Worm (Caenorhabditis elegans) whole organism, L4 larva: Measurements from ENCODE around the gene nhr-17.

ENCODE experiments used
- F37D6.2 ChIP-seq: sonication (generic microtip); optimal IDR thresholded peaks from 2 replicates; lab custom pipeline; 2016; ENCODE audit warnings: mild to moderate bottlenecking, missing genetic modification characterization, missing compliant biosample characterization
- F44E2.7 ChIP-seq: fragments of 200-800 bp; sonication (Bioruptor generic); IDR thresholded peaks from 2 replicates; pipeline ENCODE4 v2.1.2; 2022; ENCODE audit warnings: missing genetic modification characterization, missing compliant biosample characterization
- F49E8.2 ChIP-seq: sonication (generic microtip); optimal IDR thresholded peaks from 2 replicates; lab custom pipeline; 2016; ENCODE audit warnings: missing compliant biosample characterization, mild to moderate bottlenecking, missing genetic modification characterization, borderline replicate concordance
- R02D3.7 ChIP-seq: fragments of 150-350 bp; sonication (generic microtip); optimal IDR thresholded peaks from 3 replicates; lab custom pipeline; 2014; ENCODE audit warnings: missing biosample characterization, missing genetic modification characterization
- Y75B8A.6 ChIP-seq: fragments of 200-800 bp; sonication (Bioruptor generic); IDR thresholded peaks from 2 replicates; pipeline ENCODE4 v1.3.6; 2022; ENCODE audit warnings: missing genetic modification reagents, missing genetic modification characterization, missing compliant biosample characterization
- ZK546.5 ChIP-seq, 2 experiments: sonication (generic microtip); optimal IDR thresholded peaks; 2 replicates each; lab custom pipeline; 2017; ENCODE audit warnings: missing biosample characterization in 2 of 2, missing genetic modification characterization in 2 of 2
- aha-1 ChIP-seq: fragments of 150-350 bp; peaks from one replicate; lab custom pipeline; 2014; ENCODE audit warnings: missing biosample characterization, missing genetic modification characterization
- aly-2 ChIP-seq: sonication (generic microtip); optimal IDR thresholded peaks from 2 replicates; lab custom pipeline; 2018; ENCODE audit warnings: missing biosample characterization, missing genetic modification characterization
- arid-1 ChIP-seq: fragments of 200-800 bp; sonication (Bioruptor generic); conservative IDR thresholded peaks from 2 replicates; pipeline ENCODE4 v1.3.6; 2022; ENCODE audit warnings: missing genetic modification reagents, missing genetic modification characterization, missing compliant biosample characterization
- ceh-32 ChIP-seq: sonication (generic microtip); optimal IDR thresholded peaks from 2 replicates; lab custom pipeline; 2016; ENCODE audit warnings: mild to moderate bottlenecking, missing genetic modification characterization, missing compliant biosample characterization; ENCODE audit not compliant: poor library complexity
- daf-16 ChIP-seq, 3 experiments: sonication (generic microtip); optimal IDR thresholded peaks; 2 replicates each; lab custom pipeline; 2016 to 2017; ENCODE audit warnings: missing genetic modification characterization in 3 of 3, missing genetic modification reagents in 3 of 3, mild to moderate bottlenecking in 2 of 3, missing compliant biosample characterization in 2 of 3, missing biosample characterization in 1 of 3, moderate library complexity in 1 of 3
- daf-8 ChIP-seq: fragments of 200-800 bp; sonication (Bioruptor generic); IDR thresholded peaks from 2 replicates; pipeline ENCODE4 v1.3.6; 2022; ENCODE audit warnings: missing genetic modification characterization, missing compliant biosample characterization
- dmd-6 ChIP-seq: fragments of 200-800 bp; sonication (Bioruptor generic); IDR thresholded peaks from 2 replicates; pipeline ENCODE4 v1.3.6; 2022; ENCODE audit warnings: missing genetic modification reagents, missing genetic modification characterization, missing compliant biosample characterization
- hlh-30 ChIP-seq: sonication (generic microtip); optimal IDR thresholded peaks from 2 replicates; lab custom pipeline; 2017; ENCODE audit warnings: antibody characterized with exemption, mild to moderate bottlenecking, missing genetic modification characterization, missing compliant biosample characterization; ENCODE audit not compliant: insufficient read depth
- lsy-2 ChIP-seq, 2 experiments: fragments of 150-350 bp in 1 of 2; sonication (generic microtip) in 1 of 2; optimal IDR thresholded peaks; 2 replicates each; lab custom pipeline; 2014 to 2017; ENCODE audit warnings: missing biosample characterization in 2 of 2, missing genetic modification characterization in 2 of 2
- mdl-1 ChIP-seq, 2 experiments: fragments of 150-350 bp in 1 of 2; sonication (generic microtip) in 1 of 2; optimal IDR thresholded peaks; 2 replicates each; lab custom pipeline; 2014 to 2017; ENCODE audit warnings: missing biosample characterization in 2 of 2, missing genetic modification characterization in 2 of 2
- mep-1 ChIP-seq: fragments of 150-350 bp; sonication (generic microtip); optimal IDR thresholded peaks from 3 replicates; lab custom pipeline; 2014; ENCODE audit warnings: missing biosample characterization, missing genetic modification characterization
- mes-2 ChIP-seq: sonication (generic microtip); optimal IDR thresholded peaks from 2 replicates; lab custom pipeline; 2016; ENCODE audit warnings: missing genotype, mild to moderate bottlenecking, missing genetic modification characterization, missing compliant biosample characterization; ENCODE audit not compliant: poor library complexity, severe bottlenecking
- mxl-3 ChIP-seq: fragments of 200-800 bp; sonication (Bioruptor generic); optimal IDR thresholded peaks from 2 replicates; lab custom pipeline; 2018; ENCODE audit warnings: mild to moderate bottlenecking, missing genetic modification characterization, missing compliant biosample characterization
- nhr-11 ChIP-seq: fragments of 150-350 bp; optimal IDR thresholded peaks from 2 replicates; lab custom pipeline; 2014; ENCODE audit warnings: missing biosample characterization, missing genetic modification characterization
- nhr-111 ChIP-seq: fragments of 200-800 bp; sonication (Bioruptor generic); optimal IDR thresholded peaks from 2 replicates; lab custom pipeline; 2018; ENCODE audit warnings: mild to moderate bottlenecking, missing genetic modification characterization, missing compliant biosample characterization
- nhr-25 ChIP-seq: sonication (generic microtip); optimal IDR thresholded peaks from 2 replicates; lab custom pipeline; 2017; ENCODE audit warnings: missing genetic modification characterization, mild to moderate bottlenecking, missing compliant biosample characterization, antibody characterized with exemption, moderate library complexity, borderline replicate concordance; ENCODE audit not compliant: insufficient read depth
- nhr-28 ChIP-seq: fragments of 150-350 bp; optimal IDR thresholded peaks from 2 replicates; lab custom pipeline; 2014; ENCODE audit warnings: missing biosample characterization, missing genetic modification characterization
- nhr-48 ChIP-seq: sonication (generic microtip); optimal IDR thresholded peaks from 2 replicates; lab custom pipeline; 2016; ENCODE audit warnings: mild to moderate bottlenecking, missing genetic modification characterization, missing compliant biosample characterization
- nhr-76 ChIP-seq: fragments of 150-350 bp; optimal IDR thresholded peaks from 2 replicates; lab custom pipeline; 2014; ENCODE audit warnings: missing biosample characterization, missing genetic modification characterization
- pha-4 ChIP-seq, 2 experiments: fragments of 150-350 bp in 1 of 2; fragments of 200-800 bp in 1 of 2; sonication (Bioruptor generic) in 1 of 2; IDR thresholded peaks in 1 of 2; optimal IDR thresholded peaks in 1 of 2; 2 replicates each; pipeline versions ENCODE4 v1.3.6 to Lab custom; 2014 to 2022; ENCODE audit warnings: missing genetic modification characterization in 2 of 2, missing genetic modification reagents in 2 of 2, missing biosample characterization in 1 of 2, missing compliant biosample characterization in 1 of 2
- saeg-2 ChIP-seq: fragments of 200-800 bp; sonication (Bioruptor generic); IDR thresholded peaks from 2 replicates; pipeline ENCODE4 v1.3.6; 2022; ENCODE audit warnings: missing genetic modification reagents, missing genetic modification characterization, missing compliant biosample characterization
- set-16 ChIP-seq: fragments of 200-800 bp; sonication (Bioruptor generic); IDR thresholded peaks from 2 replicates; pipeline ENCODE4 v1.3.6; 2022; ENCODE audit warnings: missing genetic modification reagents, missing genetic modification characterization, missing compliant biosample characterization
- skn-1 ChIP-seq: fragments of 150-350 bp; optimal IDR thresholded peaks from 2 replicates; lab custom pipeline; 2014; ENCODE audit warnings: missing biosample characterization, missing genetic modification characterization
- tra-1 ChIP-seq: fragments of 200-800 bp; sonication (Bioruptor generic); IDR thresholded peaks from 2 replicates; pipeline ENCODE4 v1.3.6; 2022; ENCODE audit warnings: missing genetic modification reagents, missing genetic modification characterization, missing compliant biosample characterization
- unc-39 ChIP-seq: sonication (generic microtip); optimal IDR thresholded peaks from 2 replicates; lab custom pipeline; 2017; ENCODE audit warnings: missing biosample characterization, missing genetic modification characterization
- unc-62 ChIP-seq, 3 experiments: fragments of 150-350 bp in 1 of 3; sonication (generic microtip); optimal IDR thresholded peaks in 2 of 3; peaks in 1 of 3; 1 replicate in 1 of 3; 2 replicates in 2 of 3; lab custom pipeline; 2014 to 2017; ENCODE audit warnings: missing biosample characterization in 3 of 3, missing genetic modification characterization in 3 of 3, missing genetic modification reagents in 3 of 3, missing genotype in 1 of 3
- ztf-7 ChIP-seq: fragments of 150-350 bp; optimal IDR thresholded peaks from 2 replicates; lab custom pipeline; 2014; ENCODE audit warnings: missing biosample characterization, missing genetic modification characterization

The nhr-17 gene

ce11 chrX:12646546-12647167, 21.0 kb downstream of the nhr-17 start, which contains the start of gene zmp-5:
Gene zmp-5, plus strand, starts transcription at chrX:12647117.
- peak in 1 of 2 experiments; percentile 98 for TF ChIP-seq unc-62 (GFP tag; optimal IDR thresholded peaks at IDR 0.05 in 1 of 2; lab: Kevin White, UChicago)
- TF ChIP-seq unc-62 (tag; optimal IDR thresholded peaks at IDR 0.05; lab: Kevin White, UChicago): no peak
- TF ChIP-seq arid-1: no peak
- TF ChIP-seq aly-2 (tag; lab: Kevin White, UChicago): no peak
- TF ChIP-seq mes-2 (tag; lab: Kevin White, UChicago): no peak
- TF ChIP-seq F49E8.2: no peak
- no peak for TF ChIP-seq nhr-11 (tag; lab: Kevin White, UChicago)
- TF ChIP-seq skn-1 (tag; lab: Kevin White, UChicago): no peak
- TF ChIP-seq ZK546.5 (tag; optimal IDR thresholded peaks at IDR 0.05; lab: Kevin White, UChicago): no peak
- TF ChIP-seq, all 104 proteins: peak for 1

- TF ChIP-seq mxl-3 (GFP tag; lab: Kevin White, UChicago) (no peak), tra-1 (GFP tag; lab: Robert Waterston, UW) (no peak), dmd-6 (GFP tag; lab: Robert Waterston, UW) (no peak), Y75B8A.6 (GFP tag; lab: Robert Waterston, UW) (no peak), aha-1 (no peak), saeg-2 (GFP tag; lab: Robert Waterston, UW) (no peak), unc-62 (GFP tag; optimal IDR thresholded peaks at IDR 0.05 in 1 of 2; lab: Kevin White, UChicago) (peak in 1 of 2 experiments; percentile 86), unc-62 (tag; optimal IDR thresholded peaks at IDR 0.05; lab: Kevin White, UChicago) (no peak), nhr-48 (tag; lab: Kevin White, UChicago) (no peak)
These were observed 21.8 kb downstream of the nhr-17 start for ce11 chrX:12645846-12646245.

DNA sequence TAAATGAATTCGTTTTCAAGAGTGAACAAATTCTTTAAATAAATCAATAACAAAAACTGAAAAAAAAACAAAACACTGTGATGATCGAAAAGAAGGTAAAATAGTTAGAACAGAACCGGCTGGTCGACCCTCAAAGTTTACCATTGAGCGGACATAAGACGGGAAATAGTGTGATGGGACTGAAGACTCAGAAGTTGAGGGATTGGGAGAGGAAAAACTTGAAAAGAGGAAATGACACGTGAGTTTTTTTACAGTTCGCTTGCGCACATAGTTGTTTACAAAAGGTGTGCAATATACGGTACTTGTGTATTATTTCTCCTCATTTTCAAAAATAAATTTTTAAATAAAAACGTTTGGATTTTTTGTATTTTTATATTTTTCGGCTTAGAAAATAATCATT, 24.7 kb downstream of the nhr-17 start:
- TF ChIP-seq R02D3.7 (no peak), ceh-32 (tag; lab: Kevin White, UChicago) (no peak), mdl-1 (tag; optimal IDR thresholded peaks at IDR 0.05; lab: Kevin White, UChicago) (peak in 1 of 2 experiments; percentile 11), F37D6.2 (tag; lab: Kevin White, UChicago) (no peak), hlh-30 (peak; percentile 44), mep-1 (peak; percentile 24), pha-4 (GFP tag; IDR thresholded peaks at IDR 0.05; lab: Robert Waterston, UW) (no peak), pha-4 (tag; optimal IDR thresholded peaks at IDR 0.05; lab: Kevin White, UChicago) (peak; percentile 78), unc-62 (GFP tag; optimal IDR thresholded peaks at IDR 0.05 in 1 of 2; lab: Kevin White, UChicago) (peak in 1 of 2 experiments; percentile 83), unc-62 (tag; optimal IDR thresholded peaks at IDR 0.05; lab: Kevin White, UChicago) (no peak)
- TF ChIP-seq, all 104 proteins: peak for 5

DNA sequence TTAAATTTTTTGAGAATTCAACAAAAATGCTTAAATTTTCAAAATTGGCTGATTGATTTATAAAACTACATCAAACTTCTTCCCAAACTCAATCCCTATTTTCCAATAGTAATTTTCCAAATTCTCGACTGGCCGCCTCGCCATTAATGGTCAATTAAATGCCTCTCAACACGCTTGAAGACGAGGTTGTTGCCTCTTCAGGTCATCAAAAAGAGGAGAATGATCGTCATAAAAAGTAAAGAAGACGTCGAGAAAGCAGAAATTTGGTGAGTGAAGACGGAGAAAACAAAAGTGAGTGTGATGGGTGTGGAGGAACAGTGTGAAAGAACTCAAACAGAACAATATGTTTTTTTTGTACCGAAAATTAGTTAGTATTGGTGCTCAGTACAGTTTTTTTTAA, 26.7 kb downstream of the nhr-17 start:
- TF ChIP-seq lsy-2 (tag; optimal IDR thresholded peaks at IDR 0.05; lab: Kevin White, UChicago) (no peak), F44E2.7 (no peak), set-16 (GFP tag; lab: Robert Waterston, UW) (no peak), nhr-76 (tag; lab: Kevin White, UChicago) (no peak), daf-16 (GFP tag; optimal IDR thresholded peaks at IDR 0.05; lab: Kevin White, UChicago) (no peak), daf-16 (tag; optimal IDR thresholded peaks at IDR 0.05; lab: Kevin White, UChicago) (no peak), daf-8 (no peak), nhr-111 (GFP tag; lab: Kevin White, UChicago) (no peak), nhr-25 (tag; lab: Kevin White, UChicago) (no peak), nhr-28 (tag; lab: Kevin White, UChicago) (no peak), ZK546.5 (tag; optimal IDR thresholded peaks at IDR 0.05; lab: Kevin White, UChicago) (no peak), ztf-7 (no peak), unc-39 (tag; lab: Kevin White, UChicago) (no peak)
